Worm (Caenorhabditis elegans) whole organism, L4 larva: Measurements from ENCODE around the gene fbxb-90.

Source experiments
- D1046.2 ChIP-seq: fragments of 200-800 bp; sonication (Bioruptor generic); IDR thresholded peaks from 2 replicates; pipeline ENCODE4 v1.3.6; 2022; ENCODE audit warnings: missing genetic modification characterization, missing compliant biosample characterization
- F26F4.8 ChIP-seq: fragments of 200-800 bp; sonication (Bioruptor generic); conservative IDR thresholded peaks from 2 replicates; pipeline ENCODE4 v1.3.6; 2022; ENCODE audit warnings: missing genetic modification characterization, missing compliant biosample characterization
- F37D6.2 ChIP-seq: sonication (generic microtip); optimal IDR thresholded peaks from 2 replicates; lab custom pipeline; 2016; ENCODE audit warnings: mild to moderate bottlenecking, missing genetic modification characterization, missing compliant biosample characterization
- R02D3.7 ChIP-seq: fragments of 150-350 bp; sonication (generic microtip); optimal IDR thresholded peaks from 3 replicates; lab custom pipeline; 2014; ENCODE audit warnings: missing biosample characterization, missing genetic modification characterization
- T26A8.4 ChIP-seq: fragments of 200-800 bp; sonication (Bioruptor generic); IDR thresholded peaks from 2 replicates; pipeline ENCODE4 v1.3.6; 2022; ENCODE audit warnings: missing genetic modification characterization, missing compliant biosample characterization
- ZK337.2 ChIP-seq: fragments of 200-800 bp; sonication (Bioruptor generic); IDR thresholded peaks from 2 replicates; pipeline ENCODE4 v1.3.6; 2022; ENCODE audit warnings: missing genetic modification reagents, missing genetic modification characterization, missing compliant biosample characterization
- aha-1 ChIP-seq: fragments of 150-350 bp; peaks from one replicate; lab custom pipeline; 2014; ENCODE audit warnings: missing biosample characterization, missing genetic modification characterization
- aly-2 ChIP-seq: sonication (generic microtip); optimal IDR thresholded peaks from 2 replicates; lab custom pipeline; 2018; ENCODE audit warnings: missing biosample characterization, missing genetic modification characterization
- ama-1 ChIP-seq: fragments of 150-350 bp; optimal IDR thresholded peaks from 2 replicates; lab custom pipeline; 2014; ENCODE audit warnings: inconsistent platforms, mixed read lengths
- arid-1 ChIP-seq: fragments of 200-800 bp; sonication (Bioruptor generic); conservative IDR thresholded peaks from 2 replicates; pipeline ENCODE4 v1.3.6; 2022; ENCODE audit warnings: missing genetic modification reagents, missing genetic modification characterization, missing compliant biosample characterization
- ceh-20 ChIP-seq: fragments of 200-800 bp; sonication (Bioruptor generic); IDR thresholded peaks from 2 replicates; pipeline ENCODE4 v1.3.6; 2022; ENCODE audit warnings: missing genetic modification reagents, missing genetic modification characterization, missing compliant biosample characterization
- ceh-44 ChIP-seq: fragments of 200-800 bp; sonication (Bioruptor generic); IDR thresholded peaks from 2 replicates; pipeline ENCODE4 v1.3.6; 2022; ENCODE audit warnings: missing genetic modification reagents, missing genetic modification characterization, missing compliant biosample characterization
- ces-1 ChIP-seq: fragments of 150-350 bp; sonication (generic microtip); optimal IDR thresholded peaks from 4 replicates; lab custom pipeline; 2014; ENCODE audit warnings: missing biosample characterization, missing genetic modification reagents, missing genetic modification characterization
- cey-2 ChIP-seq: sonication (generic microtip); optimal IDR thresholded peaks from 3 replicates; lab custom pipeline; 2017; ENCODE audit warnings: missing genetic modification characterization, mild to moderate bottlenecking, missing compliant biosample characterization, antibody characterized with exemption, borderline replicate concordance; ENCODE audit not compliant: insufficient read depth
- daf-12 ChIP-seq: fragments of 150-350 bp; optimal IDR thresholded peaks from 2 replicates; lab custom pipeline; 2014; ENCODE audit warnings: missing biosample characterization, missing genetic modification reagents, missing genetic modification characterization
- daf-16 ChIP-seq, 3 experiments: sonication (generic microtip); optimal IDR thresholded peaks; 2 replicates each; lab custom pipeline; 2016 to 2017; ENCODE audit warnings: missing genetic modification characterization in 3 of 3, missing genetic modification reagents in 3 of 3, mild to moderate bottlenecking in 2 of 3, missing compliant biosample characterization in 2 of 3, missing biosample characterization in 1 of 3, moderate library complexity in 1 of 3
- dmd-6 ChIP-seq: fragments of 200-800 bp; sonication (Bioruptor generic); IDR thresholded peaks from 2 replicates; pipeline ENCODE4 v1.3.6; 2022; ENCODE audit warnings: missing genetic modification reagents, missing genetic modification characterization, missing compliant biosample characterization
- dmd-9 ChIP-seq: fragments of 200-800 bp; sonication (Bioruptor generic); IDR thresholded peaks from 2 replicates; pipeline ENCODE4 v1.3.6; 2022; ENCODE audit warnings: missing genetic modification reagents, missing genetic modification characterization, missing compliant biosample characterization
- duxl-1 ChIP-seq: sonication (generic microtip); optimal IDR thresholded peaks from 2 replicates; lab custom pipeline; 2016; ENCODE audit warnings: mild to moderate bottlenecking, missing genetic modification characterization, moderate library complexity, missing compliant biosample characterization; ENCODE audit not compliant: poor library complexity
- dve-1 ChIP-seq: sonication (generic microtip); optimal IDR thresholded peaks from 2 replicates; lab custom pipeline; 2017; ENCODE audit warnings: antibody characterized with exemption, mild to moderate bottlenecking, missing genetic modification characterization, missing compliant biosample characterization; ENCODE audit not compliant: insufficient read depth
- egl-27 ChIP-seq: sonication (generic microtip); optimal IDR thresholded peaks from 3 replicates; lab custom pipeline; 2017; ENCODE audit warnings: missing biosample characterization, missing genetic modification reagents, missing genetic modification characterization
- egl-43 ChIP-seq: fragments of 200-800 bp; sonication (Bioruptor generic); IDR thresholded peaks from 2 replicates; pipeline ENCODE4 v1.3.6; 2022; ENCODE audit warnings: missing genetic modification reagents, missing genetic modification characterization, missing compliant biosample characterization
- fos-1 ChIP-seq: fragments of 150-350 bp; optimal IDR thresholded peaks from 2 replicates; lab custom pipeline; 2014; ENCODE audit warnings: missing biosample characterization, missing genetic modification characterization
- hlh-11 ChIP-seq: fragments of 200-800 bp; sonication (Bioruptor generic); optimal IDR thresholded peaks from 2 replicates; lab custom pipeline; 2018; ENCODE audit warnings: mild to moderate bottlenecking, missing genetic modification characterization, missing compliant biosample characterization
- jun-1 ChIP-seq: fragments of 150-350 bp; optimal IDR thresholded peaks from 2 replicates; lab custom pipeline; 2014; ENCODE audit warnings: missing biosample characterization, missing genetic modification reagents, missing genetic modification characterization
- lim-7 ChIP-seq: fragments of 200-800 bp; sonication (Bioruptor generic); IDR thresholded peaks from 2 replicates; pipeline ENCODE4 v1.3.6; 2022; ENCODE audit warnings: missing genetic modification characterization, missing compliant biosample characterization
- lin-1 ChIP-seq: fragments of 200-800 bp; sonication (Bioruptor generic); IDR thresholded peaks from 2 replicates; pipeline ENCODE4 v1.3.6; 2022; ENCODE audit warnings: missing genetic modification reagents, missing genetic modification characterization, missing compliant biosample characterization
- lin-29 ChIP-seq: fragments of 200-800 bp; sonication (Bioruptor generic); IDR thresholded peaks from 2 replicates; pipeline ENCODE4 v1.3.6; 2022; ENCODE audit warnings: missing genetic modification reagents, missing genetic modification characterization, missing compliant biosample characterization
- lin-39 ChIP-seq: fragments of 150-350 bp; optimal IDR thresholded peaks from 2 replicates; lab custom pipeline; 2014; ENCODE audit warnings: missing biosample characterization, missing genetic modification reagents, missing genetic modification characterization
- lir-3 ChIP-seq: sonication (generic microtip); optimal IDR thresholded peaks from 2 replicates; lab custom pipeline; 2016; ENCODE audit warnings: mild to moderate bottlenecking, missing genetic modification characterization, missing compliant biosample characterization
- lsy-2 ChIP-seq, 2 experiments: fragments of 150-350 bp in 1 of 2; sonication (generic microtip) in 1 of 2; optimal IDR thresholded peaks; 2 replicates each; lab custom pipeline; 2014 to 2017; ENCODE audit warnings: missing biosample characterization in 2 of 2, missing genetic modification characterization in 2 of 2
- mdl-1 ChIP-seq, 2 experiments: fragments of 150-350 bp in 1 of 2; sonication (generic microtip) in 1 of 2; optimal IDR thresholded peaks; 2 replicates each; lab custom pipeline; 2014 to 2017; ENCODE audit warnings: missing biosample characterization in 2 of 2, missing genetic modification characterization in 2 of 2
- mdt-29 ChIP-seq: fragments of 200-800 bp; sonication (Bioruptor generic); IDR thresholded peaks from 2 replicates; pipeline ENCODE4 v1.3.6; 2022; ENCODE audit warnings: missing genetic modification reagents, missing genetic modification characterization, missing compliant biosample characterization
- mxl-3 ChIP-seq: fragments of 200-800 bp; sonication (Bioruptor generic); optimal IDR thresholded peaks from 2 replicates; lab custom pipeline; 2018; ENCODE audit warnings: mild to moderate bottlenecking, missing genetic modification characterization, missing compliant biosample characterization
- nhr-11 ChIP-seq: fragments of 150-350 bp; optimal IDR thresholded peaks from 2 replicates; lab custom pipeline; 2014; ENCODE audit warnings: missing biosample characterization, missing genetic modification characterization
- nhr-237 ChIP-seq: sonication (generic microtip); optimal IDR thresholded peaks from 2 replicates; lab custom pipeline; 2017; ENCODE audit warnings: missing biosample characterization, missing genetic modification characterization
- nhr-28 ChIP-seq: fragments of 150-350 bp; optimal IDR thresholded peaks from 2 replicates; lab custom pipeline; 2014; ENCODE audit warnings: missing biosample characterization, missing genetic modification characterization
- nhr-41 ChIP-seq: fragments of 200-800 bp; sonication (Bioruptor generic); IDR thresholded peaks from 2 replicates; pipeline ENCODE4 v1.3.6; 2022; ENCODE audit warnings: missing genetic modification reagents, missing genetic modification characterization, missing compliant biosample characterization
- nhr-42 ChIP-seq: fragments of 200-800 bp; sonication (Bioruptor generic); IDR thresholded peaks from 2 replicates; pipeline ENCODE4 v1.3.6; 2022; ENCODE audit warnings: missing genetic modification characterization, missing compliant biosample characterization
- nhr-6 ChIP-seq: fragments of 150-350 bp; optimal IDR thresholded peaks from 2 replicates; lab custom pipeline; 2014; ENCODE audit warnings: missing biosample characterization, missing genetic modification characterization
- nhr-77 ChIP-seq: fragments of 150-350 bp; optimal IDR thresholded peaks from 2 replicates; lab custom pipeline; 2014; ENCODE audit warnings: missing biosample characterization, missing genetic modification characterization
- php-3 ChIP-seq: fragments of 200-800 bp; sonication (Bioruptor generic); IDR thresholded peaks from 2 replicates; pipeline ENCODE4 v1.3.6; 2022; ENCODE audit warnings: missing genetic modification reagents, missing genetic modification characterization, missing compliant biosample characterization
- pqm-1 ChIP-seq: sonication (generic microtip); optimal IDR thresholded peaks from 2 replicates; lab custom pipeline; 2017; ENCODE audit warnings: missing biosample characterization, missing genetic modification characterization
- rbr-2 ChIP-seq: sonication (generic microtip); optimal IDR thresholded peaks from 2 replicates; lab custom pipeline; 2016; ENCODE audit warnings: missing genotype, missing genetic modification characterization, missing compliant biosample characterization
- sdz-12 ChIP-seq: fragments of 200-800 bp; sonication (Bioruptor generic); optimal IDR thresholded peaks from 2 replicates; lab custom pipeline; 2018; ENCODE audit warnings: mild to moderate bottlenecking, missing genetic modification characterization, missing compliant biosample characterization
- snpc-1.2 ChIP-seq: fragments of 200-800 bp; sonication (Bioruptor generic); IDR thresholded peaks from 2 replicates; pipeline ENCODE4 v1.3.6; 2022; ENCODE audit warnings: missing genetic modification reagents, missing genetic modification characterization, missing compliant biosample characterization
- snpc-4 ChIP-seq: fragments of 150-350 bp; optimal IDR thresholded peaks from 2 replicates; lab custom pipeline; 2014; ENCODE audit warnings: missing biosample characterization, missing genetic modification characterization
- tra-1 ChIP-seq: fragments of 200-800 bp; sonication (Bioruptor generic); IDR thresholded peaks from 2 replicates; pipeline ENCODE4 v1.3.6; 2022; ENCODE audit warnings: missing genetic modification reagents, missing genetic modification characterization, missing compliant biosample characterization
- unc-62 ChIP-seq, 3 experiments: fragments of 150-350 bp in 1 of 3; sonication (generic microtip); optimal IDR thresholded peaks in 2 of 3; peaks in 1 of 3; 1 replicate in 1 of 3; 2 replicates in 2 of 3; lab custom pipeline; 2014 to 2017; ENCODE audit warnings: missing biosample characterization in 3 of 3, missing genetic modification characterization in 3 of 3, missing genetic modification reagents in 3 of 3, missing genotype in 1 of 3
- zfp-2 ChIP-seq: sonication (generic microtip); optimal IDR thresholded peaks from 2 replicates; lab custom pipeline; 2016; ENCODE audit warnings: mild to moderate bottlenecking, missing genetic modification characterization, missing compliant biosample characterization
- zfp-3 ChIP-seq: fragments of 200-800 bp; sonication (Bioruptor generic); conservative IDR thresholded peaks from 2 replicates; pipeline ENCODE4 v1.3.6; 2022; ENCODE audit warnings: missing genetic modification reagents, missing genetic modification characterization, missing compliant biosample characterization

Gene fbxb-90

DNA sequence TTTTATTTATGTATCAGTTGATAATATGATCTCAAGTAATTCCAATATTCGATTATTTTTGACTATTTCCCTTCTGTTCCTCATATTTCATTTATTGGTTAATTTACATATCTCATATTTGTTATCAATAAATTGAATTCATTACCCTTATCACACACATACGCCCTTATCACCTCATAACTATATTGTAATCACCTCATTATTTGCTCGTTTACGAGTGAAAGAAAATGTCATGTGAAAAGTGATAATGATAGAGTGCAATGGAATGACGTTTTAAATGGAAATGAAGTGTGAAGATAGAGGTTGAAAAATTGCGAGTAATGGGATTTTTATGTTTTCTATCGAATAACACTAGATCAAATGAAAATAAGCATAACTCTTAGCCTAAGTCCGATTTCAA is 37.9 kb upstream of the fbxb-90 start:
- no peak for TF ChIP-seq arid-1 (GFP tag; lab: Robert Waterston, UW)
- TF ChIP-seq mdl-1 (tag; optimal IDR thresholded peaks at IDR 0.05; lab: Kevin White, UChicago), result peak in 1 of 2 experiments; percentile 53
- peak; percentile 36 for TF ChIP-seq fos-1 (tag; lab: Kevin White, UChicago)
- no peak for TF ChIP-seq ces-1 (GFP tag; lab: Kevin White, UChicago)
- no peak for TF ChIP-seq egl-43 (GFP tag; lab: Robert Waterston, UW)
- no peak for TF ChIP-seq lin-39 (tag; lab: Kevin White, UChicago)
- no peak for TF ChIP-seq lim-7 (GFP tag; lab: Robert Waterston, UW)
- no peak for TF ChIP-seq daf-12 (tag; lab: Kevin White, UChicago)
- no peak for TF ChIP-seq nhr-237
- no peak for TF ChIP-seq jun-1 (tag; lab: Kevin White, UChicago)
- TF ChIP-seq lsy-2 (tag; optimal IDR thresholded peaks at IDR 0.05; lab: Kevin White, UChicago), result no peak
- TF ChIP-seq F26F4.8 (GFP tag; lab: Robert Waterston, UW), result no peak
- TF ChIP-seq sdz-12 (GFP tag; lab: Kevin White, UChicago), result no peak
- no peak for TF ChIP-seq D1046.2 (GFP tag; lab: Robert Waterston, UW)
- TF ChIP-seq zfp-2 (tag; lab: Kevin White, UChicago), result no peak
- TF ChIP-seq zfp-3 (GFP tag; lab: Robert Waterston, UW), result no peak
- no peak for TF ChIP-seq ceh-44
- no peak for TF ChIP-seq mdt-29
- TF ChIP-seq ZK337.2, result no peak
- TF ChIP-seq nhr-77 (tag; lab: Kevin White, UChicago), result peak; percentile 97
- TF ChIP-seq hlh-11 (tag; lab: Kevin White, UChicago), result peak; percentile 79
- no peak for TF ChIP-seq rbr-2
- peak in 1 of 2 experiments; percentile 23 for TF ChIP-seq daf-16 (GFP tag; optimal IDR thresholded peaks at IDR 0.05; lab: Kevin White, UChicago)
- peak; percentile 96 for TF ChIP-seq daf-16 (tag; optimal IDR thresholded peaks at IDR 0.05; lab: Kevin White, UChicago)
- TF ChIP-seq pqm-1 (tag; lab: Kevin White, UChicago), result peak; percentile 100
- peak; percentile 21 for TF ChIP-seq cey-2 (tag; lab: Kevin White, UChicago)
- TF ChIP-seq unc-62 (GFP tag; optimal IDR thresholded peaks at IDR 0.05 in 1 of 2; lab: Kevin White, UChicago), result peak; percentile 70 to 98
- no peak for TF ChIP-seq unc-62 (tag; optimal IDR thresholded peaks at IDR 0.05; lab: Kevin White, UChicago)
- no peak for TF ChIP-seq aha-1 (tag; lab: Kevin White, UChicago)
- TF ChIP-seq nhr-42, result 0 out of 2 replicates have a peak, but pooled peaks have one; percentile 18
- TF ChIP-seq php-3 (GFP tag; lab: Robert Waterston, UW), result peak; percentile 100
- TF ChIP-seq aly-2 (tag; lab: Kevin White, UChicago), result no peak
- peak; percentile 98 for TF ChIP-seq dmd-6 (GFP tag; lab: Robert Waterston, UW)
- peak; percentile 80 for TF ChIP-seq ceh-20 (GFP tag; lab: Robert Waterston, UW)
- no peak for TF ChIP-seq snpc-4
- no peak for TF ChIP-seq lir-3 (tag; lab: Kevin White, UChicago)
- TF ChIP-seq lin-1 (GFP tag; lab: Robert Waterston, UW), result peak; percentile 91
- TF ChIP-seq F37D6.2, result no peak
- no peak for TF ChIP-seq lin-29 (GFP tag; lab: Robert Waterston, UW)
- no peak for TF ChIP-seq nhr-41
- TF ChIP-seq egl-27, result no peak
- TF ChIP-seq nhr-28, result peak; percentile 98
- no peak for TF ChIP-seq nhr-11
- peak; percentile 50 for TF ChIP-seq mxl-3 (GFP tag; lab: Kevin White, UChicago)
- TF ChIP-seq dve-1 (tag; lab: Kevin White, UChicago), result no peak
- TF ChIP-seq duxl-1, result no peak
- TF ChIP-seq R02D3.7, result no peak
- peak; percentile 100 for TF ChIP-seq nhr-6 (tag; lab: Kevin White, UChicago)
- TF ChIP-seq snpc-1.2 (GFP tag; lab: Robert Waterston, UW), result no peak
- no peak for TF ChIP-seq dmd-9 (GFP tag; lab: Robert Waterston, UW)
- TF ChIP-seq ama-1 (lab: Kevin White, UChicago), result no peak
- TF ChIP-seq T26A8.4, result no peak
- peak; percentile 96 for TF ChIP-seq tra-1 (GFP tag; lab: Robert Waterston, UW)
